Fruit fly (Drosophila melanogaster) whole organism, adult: ENCODE results near the gene Atg6.

Experiments
- CG11617 ChIP-seq: fragments of 200-800 bp; sonication (Bioruptor generic); optimal IDR thresholded peaks from 2 replicates; lab custom pipeline; 2017; ENCODE audit warnings: mild to moderate bottlenecking, missing biosample characterization, missing genetic modification reagents, missing genetic modification characterization
- CG12768 ChIP-seq: fragments of 200-800 bp; sonication (Bioruptor generic); optimal IDR thresholded peaks from 2 replicates; lab custom pipeline; 2017; ENCODE audit warnings: missing biosample characterization, missing genetic modification characterization, mild to moderate bottlenecking, moderate library complexity, missing genetic modification reagents
- CG14711 ChIP-seq: fragments of 200-800 bp; sonication (Bioruptor generic); optimal IDR thresholded peaks from 2 replicates; lab custom pipeline; 2018; ENCODE audit warnings: missing biosample characterization, mild to moderate bottlenecking, missing genetic modification characterization, moderate library complexity
- CG1620 ChIP-seq: fragments of 200-800 bp; sonication (Bioruptor generic); optimal IDR thresholded peaks from 2 replicates; lab custom pipeline; 2016; ENCODE audit warnings: missing biosample characterization, missing genetic modification characterization
- CG33017 ChIP-seq: fragments of 200-800 bp; sonication (Bioruptor generic); optimal IDR thresholded peaks from 2 replicates; lab custom pipeline; 2018; ENCODE audit warnings: missing biosample characterization, mild to moderate bottlenecking, missing genetic modification characterization, moderate library complexity
- CG5204 ChIP-seq: fragments of 200-800 bp; sonication (Bioruptor generic); optimal IDR thresholded peaks from 2 replicates; lab custom pipeline; 2016; ENCODE audit warnings: missing biosample characterization, missing genetic modification characterization
- CG7045 ChIP-seq: fragments of 200-800 bp; sonication (Bioruptor generic); optimal IDR thresholded peaks from 2 replicates; lab custom pipeline; 2017; ENCODE audit warnings: missing biosample characterization, mild to moderate bottlenecking, missing genetic modification characterization
- CG7101 ChIP-seq: fragments of 200-800 bp; sonication (Bioruptor generic); optimal IDR thresholded peaks from 2 replicates; lab custom pipeline; 2018; ENCODE audit warnings: missing biosample characterization, mild to moderate bottlenecking, missing genetic modification characterization, moderate library complexity
- Clk ChIP-seq: fragments of 200-800 bp; sonication (Bioruptor generic); optimal IDR thresholded peaks from 2 replicates; lab custom pipeline; 2017; ENCODE audit warnings: missing biosample characterization, missing genetic modification characterization
- Crg-1 ChIP-seq: fragments of 200-800 bp; sonication (Bioruptor generic); optimal IDR thresholded peaks from 2 replicates; lab custom pipeline; 2016; ENCODE audit warnings: missing biosample characterization, missing genetic modification characterization
- Hr96 ChIP-seq: fragments of 200-800 bp; sonication (Bioruptor generic); optimal IDR thresholded peaks from 2 replicates; lab custom pipeline; 2016; ENCODE audit warnings: missing biosample characterization, missing genetic modification characterization
- Mnt ChIP-seq: fragments of 200-800 bp; sonication (Bioruptor generic); optimal IDR thresholded peaks from 2 replicates; lab custom pipeline; 2016; ENCODE audit warnings: missing biosample characterization, mild to moderate bottlenecking, missing genetic modification characterization
- bab1 ChIP-seq: fragments of 200-800 bp; sonication (Bioruptor generic); optimal IDR thresholded peaks from 3 replicates; lab custom pipeline; 2019; ENCODE audit warnings: missing biosample characterization, mild to moderate bottlenecking, missing genetic modification characterization, moderate library complexity
- cic ChIP-seq: fragments of 200-800 bp; sonication (Bioruptor generic); optimal IDR thresholded peaks from 2 replicates; lab custom pipeline; 2017; ENCODE audit warnings: missing biosample characterization, mild to moderate bottlenecking, missing genetic modification characterization, moderate library complexity
- cnc ChIP-seq, 2 experiments: fragments of >200 bp; optimal IDR thresholded peaks; 2 replicates each; lab custom pipeline; 2017
- kay ChIP-seq: fragments of 200-800 bp; sonication (Bioruptor generic); peaks from one replicate; lab custom pipeline; 2016; ENCODE audit warnings: missing biosample characterization, missing genetic modification characterization, borderline replicate concordance
- ovo ChIP-seq: fragments of 200-800 bp; sonication (Bioruptor generic); optimal IDR thresholded peaks from 2 replicates; lab custom pipeline; 2016; ENCODE audit warnings: missing biosample characterization, missing genetic modification characterization
- pad ChIP-seq: fragments of 200-800 bp; sonication (Bioruptor generic); optimal IDR thresholded peaks from 3 replicates; lab custom pipeline; 2017; ENCODE audit warnings: missing biosample characterization, missing genetic modification characterization, mild to moderate bottlenecking, moderate library complexity, missing genetic modification reagents
- tj ChIP-seq: fragments of 200-800 bp; sonication (Bioruptor generic); optimal IDR thresholded peaks from 3 replicates; lab custom pipeline; 2017; ENCODE audit warnings: missing biosample characterization, mild to moderate bottlenecking, missing genetic modification characterization, moderate library complexity
- toe ChIP-seq: fragments of 200-800 bp; sonication (Bioruptor generic); optimal IDR thresholded peaks from 2 replicates; lab custom pipeline; 2016; ENCODE audit warnings: missing biosample characterization, missing genetic modification characterization

The Atg6 gene

dm6 chr3R:24050690-24051440 is at the start of gene Atg6, which contains the start of gene Pisd:
TSS of gene Atg6 (minus strand) at chr3R:24050782.
TSS of gene Pisd (plus strand) at chr3R:24050783.
- no peak for TF ChIP-seq CG5204
- peak; percentile 53 for TF ChIP-seq CG11617 (GFP tag; lab: Kevin White, UChicago)
- peak; percentile 62 for TF ChIP-seq Mnt (GFP tag; lab: Kevin White, UChicago)
- no peak for TF ChIP-seq Clk (GFP tag; lab: Kevin White, UChicago)
- peak; percentile 24 for TF ChIP-seq ovo
- no peak for TF ChIP-seq cnc (optimal IDR thresholded peaks at IDR 0.05; lab: Kevin White, UChicago)
- TF ChIP-seq CG7101 = peak; percentile 8
- peak; percentile 18 for TF ChIP-seq CG7045 (GFP tag; lab: Kevin White, UChicago)
- peak; percentile 61 for TF ChIP-seq cic
- peak; percentile 57 for TF ChIP-seq Hr96 (GFP tag; lab: Kevin White, UChicago)
- no peak for TF ChIP-seq CG33017 (tag; lab: Kevin White, UChicago)
- peak; percentile 90 for TF ChIP-seq CG14711 (tag; lab: Kevin White, UChicago)
- TF ChIP-seq kay (GFP tag; lab: Kevin White, UChicago) = no peak
- peak; percentile 34 for TF ChIP-seq tj (GFP tag; lab: Kevin White, UChicago)
- peak; percentile 1 for TF ChIP-seq CG1620 (GFP tag; lab: Kevin White, UChicago)
- TF ChIP-seq bab1 (GFP tag; lab: Kevin White, UChicago) = peak; percentile 63
- peak; percentile 35 for TF ChIP-seq CG12768 (GFP tag; lab: Kevin White, UChicago)
- peak; percentile 41 for TF ChIP-seq pad
- no peak for TF ChIP-seq toe
- TF ChIP-seq Crg-1 (GFP tag; lab: Kevin White, UChicago) = peak; percentile 24

dm6 chr3R:24099039-24100026 is 48.8 kb upstream of the Atg6 start:
- no peak for TF ChIP-seq cnc (optimal IDR thresholded peaks at IDR 0.05; lab: Kevin White, UChicago)
- no peak for TF ChIP-seq toe
- peak; percentile 36 for TF ChIP-seq cic
- TF ChIP-seq CG12768 (GFP tag; lab: Kevin White, UChicago) = peak; percentile 2
- TF ChIP-seq CG7101 = peak; percentile 58
- peak; percentile 82 for TF ChIP-seq kay (GFP tag; lab: Kevin White, UChicago)
- no peak for TF ChIP-seq bab1 (GFP tag; lab: Kevin White, UChicago)
- no peak for TF ChIP-seq Hr96 (GFP tag; lab: Kevin White, UChicago)
- TF ChIP-seq ovo = no peak
- TF ChIP-seq CG1620 (GFP tag; lab: Kevin White, UChicago) = no peak
- TF ChIP-seq tj (GFP tag; lab: Kevin White, UChicago) = no peak
- TF ChIP-seq CG11617 (GFP tag; lab: Kevin White, UChicago) = peak; percentile 47
- peak; percentile 43 for TF ChIP-seq Mnt (GFP tag; lab: Kevin White, UChicago)
- no peak for TF ChIP-seq CG7045 (GFP tag; lab: Kevin White, UChicago)
- TF ChIP-seq CG33017 (tag; lab: Kevin White, UChicago) = peak; percentile 61
- peak; percentile 61 for TF ChIP-seq CG14711 (tag; lab: Kevin White, UChicago)
- no peak for TF ChIP-seq Crg-1 (GFP tag; lab: Kevin White, UChicago)
- no peak for TF ChIP-seq pad
- TF ChIP-seq CG5204 = peak; percentile 10
- TF ChIP-seq Clk (GFP tag; lab: Kevin White, UChicago) = no peak

dm6 chr3R:24093430-24093829 is 42.8 kb upstream of the Atg6 start:
- TF ChIP-seq Hr96 (GFP tag; lab: Kevin White, UChicago) = no peak
- no peak for TF ChIP-seq CG7045 (GFP tag; lab: Kevin White, UChicago)
- TF ChIP-seq pad = no peak
- no peak for TF ChIP-seq Mnt (GFP tag; lab: Kevin White, UChicago)
- TF ChIP-seq CG7101 = no peak
- no peak for TF ChIP-seq cnc (optimal IDR thresholded peaks at IDR 0.05; lab: Kevin White, UChicago)
- no peak for TF ChIP-seq kay (GFP tag; lab: Kevin White, UChicago)
- no peak for TF ChIP-seq CG11617 (GFP tag; lab: Kevin White, UChicago)
- TF ChIP-seq CG14711 (tag; lab: Kevin White, UChicago) = no peak

dm6 chr3R:24092590-24093151 is 42.1 kb upstream of the Atg6 start:
- TF ChIP-seq toe = no peak
- TF ChIP-seq CG5204 = no peak
- no peak for TF ChIP-seq Mnt (GFP tag; lab: Kevin White, UChicago)
- TF ChIP-seq CG7101 = no peak
- no peak for TF ChIP-seq CG7045 (GFP tag; lab: Kevin White, UChicago)
- no peak for TF ChIP-seq bab1 (GFP tag; lab: Kevin White, UChicago)
- no peak for TF ChIP-seq tj (GFP tag; lab: Kevin White, UChicago)
- no peak for TF ChIP-seq cnc (optimal IDR thresholded peaks at IDR 0.05; lab: Kevin White, UChicago)
- TF ChIP-seq kay (GFP tag; lab: Kevin White, UChicago) = no peak
- no peak for TF ChIP-seq pad

dm6 chr3R:24091653-24092052 is 41.1 kb upstream of the Atg6 start:
- no peak for TF ChIP-seq toe
- no peak for TF ChIP-seq CG11617 (GFP tag; lab: Kevin White, UChicago)
- TF ChIP-seq CG33017 (tag; lab: Kevin White, UChicago) = no peak
- no peak for TF ChIP-seq ovo
- TF ChIP-seq CG14711 (tag; lab: Kevin White, UChicago) = no peak
- TF ChIP-seq Clk (GFP tag; lab: Kevin White, UChicago) = no peak
